Worm (Caenorhabditis elegans) whole organism, L4/young adult: Measurements from ENCODE around the gene gpa-5.

Experiments
- W03F9.2 ChIP-seq: fragments of 150-350 bp; optimal IDR thresholded peaks from 2 replicates; lab custom pipeline; 2014; ENCODE audit warnings: missing biosample characterization, missing genetic modification characterization
- dao-5 ChIP-seq: sonication (generic microtip); optimal IDR thresholded peaks from 2 replicates; lab custom pipeline; 2016; ENCODE audit warnings: missing genotype, missing genetic modification characterization, moderate library complexity, missing compliant biosample characterization

DNA sequence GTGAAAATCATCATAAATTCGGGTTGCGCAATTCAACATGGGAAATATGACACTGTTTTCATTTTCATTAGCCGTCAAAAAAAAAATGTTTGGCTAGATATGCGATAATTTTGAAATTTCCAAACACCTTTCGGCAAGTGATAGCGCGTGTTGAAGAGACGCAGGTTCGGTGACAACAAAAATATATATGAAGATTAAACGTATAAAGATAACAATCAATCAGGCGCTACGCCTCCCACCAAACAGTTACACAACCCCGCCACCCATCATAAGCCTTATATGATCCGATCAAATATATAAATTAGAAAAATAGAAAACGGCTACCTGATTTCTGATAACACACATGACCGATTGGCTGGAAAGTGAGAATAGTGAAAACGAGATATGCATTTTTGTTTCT, 31.2 kb upstream of the gpa-5 start:
- no peak for TF ChIP-seq W03F9.2
- no peak for TF ChIP-seq dao-5
